Worm (Caenorhabditis elegans): Measurements from ENCODE around the gene cfap-20.
A peak's percentile ranks its signal among the peaks of the same experiment; 100 is the strongest.

cfap-20 gene

DNA sequence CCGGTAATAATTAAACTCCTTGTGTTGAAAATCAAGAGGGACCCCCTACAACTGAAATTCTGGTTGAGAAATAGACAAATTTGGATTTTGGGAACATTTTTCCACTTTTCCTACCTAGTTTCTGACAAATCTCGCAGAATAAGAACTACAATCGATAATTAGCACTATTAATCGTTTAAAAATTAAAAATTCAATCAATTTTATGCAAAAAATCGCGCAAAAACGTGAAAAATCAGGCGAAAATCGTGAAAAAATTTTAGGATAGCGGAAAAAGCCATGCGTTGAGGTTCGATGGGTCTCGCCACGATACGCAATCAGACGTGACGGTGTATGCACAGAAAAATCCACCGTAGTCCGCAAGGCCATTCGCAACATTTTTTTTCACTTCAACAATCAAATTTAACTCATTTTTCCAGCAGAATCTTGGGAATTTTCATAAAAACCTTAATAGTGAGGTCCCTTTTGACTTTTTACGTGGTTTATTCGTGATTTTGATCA, 32.2 kb downstream of the cfap-20 start, which contains the start of gene lias-1 (continued):
- TF ChIP-seq rec-8 (tag; optimal IDR thresholded peaks at IDR 0.05) = no peak
- TF ChIP-seq lsl-1 (GFP tag; optimal IDR thresholded peaks at IDR 0.05) = peak; percentile 88
- TF ChIP-seq snpc-1.3 (tag; optimal IDR thresholded peaks at IDR 0.05; ENCODE audit: insufficient read depth) = peak; percentile 76
- no peak for TF ChIP-seq Y67H2A.10 (GFP tag; conservative IDR thresholded peaks at IDR 0.05)
- no peak for TF ChIP-seq F57C9.4 (tag; optimal IDR thresholded peaks at IDR 0.05)
- TF ChIP-seq nhr-80 (tag; optimal IDR thresholded peaks at IDR 0.05) = peak; percentile 27
- no peak for TF ChIP-seq B0261.1 (tag; optimal IDR thresholded peaks at IDR 0.05)
- peak; percentile 55; the same call in 1 of the 2 replicates for TF ChIP-seq D2030.7 (GFP tag; IDR thresholded peaks at IDR 0.05)
- TF ChIP-seq Y53F4B.3 (GFP tag; IDR thresholded peaks at IDR 0.05) = no peak
- no peak for TF ChIP-seq nhr-27 (tag; optimal IDR thresholded peaks at IDR 0.05)
- no peak for TF ChIP-seq hmg-20 (GFP tag; IDR thresholded peaks at IDR 0.05)
- TF ChIP-seq aptf-2 (GFP tag; conservative IDR thresholded peaks at IDR 0.05) = no peak
- no peak for TF ChIP-seq B0035.1 (tag; optimal IDR thresholded peaks at IDR 0.05)
- peak in 1 of 3 experiments; percentile 68 for TF ChIP-seq lin-35 (GFP tag; optimal IDR thresholded peaks at IDR 0.05)
- no peak for TF ChIP-seq attf-3 (GFP tag; conservative IDR thresholded peaks at IDR 0.05)
- TF ChIP-seq ceh-40 (GFP tag; IDR thresholded peaks at IDR 0.05) = no peak
- TF ChIP-seq ztf-18 (tag; optimal IDR thresholded peaks at IDR 0.05) = peak; percentile 21
- TF ChIP-seq tbp1 (GFP tag; optimal IDR thresholded peaks at IDR 0.05) = peak; percentile 56
- peak; percentile 7 for TF ChIP-seq F22D6.2 (tag; optimal IDR thresholded peaks at IDR 0.05)
- TF ChIP-seq akir-1 (GFP tag; optimal IDR thresholded peaks at IDR 0.05) = no peak
- no peak for TF ChIP-seq F52B5.7 (tag; optimal IDR thresholded peaks at IDR 0.05)
- TF ChIP-seq repo-1 (tag; optimal IDR thresholded peaks at IDR 0.05) = no peak
- no peak for TF ChIP-seq zfh-2 (GFP tag; conservative IDR thresholded peaks at IDR 0.05)
- no peak for TF ChIP-seq egl-18 (GFP tag; IDR thresholded peaks at IDR 0.05)
- no peak for TF ChIP-seq C06A6.2 (GFP tag; conservative IDR thresholded peaks at IDR 0.05)
- TF ChIP-seq ekl-4 (GFP tag; IDR thresholded peaks at IDR 0.05) = 0 out of 2 replicates have a peak, but pooled peaks have one; percentile 34
- no peak for TF ChIP-seq ztf-26 (tag; optimal IDR thresholded peaks at IDR 0.05)
- TF ChIP-seq ccch-3 (GFP tag; optimal IDR thresholded peaks at IDR 0.05) = no peak
- TF ChIP-seq hlh-12 (tag; optimal IDR thresholded peaks at IDR 0.05) = no peak
- TF ChIP-seq atf-7 (tag; optimal IDR thresholded peaks at IDR 0.05) = no peak

DNA sequence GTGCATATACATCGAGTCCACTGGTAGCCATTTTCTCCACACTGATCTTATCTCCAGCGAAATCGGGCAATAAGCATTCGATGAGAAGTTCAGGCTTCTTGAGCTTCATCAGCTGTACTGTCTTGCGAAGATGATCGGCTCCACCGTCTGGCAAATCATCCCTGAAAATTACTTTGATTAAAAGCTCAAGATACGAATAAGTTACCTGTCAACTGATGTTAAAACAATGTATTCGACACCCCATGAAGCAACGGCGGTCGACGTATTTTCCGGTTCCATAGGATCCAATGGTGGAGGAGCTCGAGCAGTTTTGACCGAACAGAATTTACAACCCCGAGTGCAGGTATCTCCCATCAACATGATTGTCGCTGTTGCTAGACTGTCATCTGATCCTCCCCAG, 33.1 kb downstream of the cfap-20 start:
- TF ChIP-seq unc-130 (GFP tag; optimal IDR thresholded peaks at IDR 0.05) = no peak
- TF ChIP-seq egl-44 (GFP tag; IDR thresholded peaks at IDR 0.05) = peak; percentile 32; the same call in 1 of the 2 replicates

DNA sequence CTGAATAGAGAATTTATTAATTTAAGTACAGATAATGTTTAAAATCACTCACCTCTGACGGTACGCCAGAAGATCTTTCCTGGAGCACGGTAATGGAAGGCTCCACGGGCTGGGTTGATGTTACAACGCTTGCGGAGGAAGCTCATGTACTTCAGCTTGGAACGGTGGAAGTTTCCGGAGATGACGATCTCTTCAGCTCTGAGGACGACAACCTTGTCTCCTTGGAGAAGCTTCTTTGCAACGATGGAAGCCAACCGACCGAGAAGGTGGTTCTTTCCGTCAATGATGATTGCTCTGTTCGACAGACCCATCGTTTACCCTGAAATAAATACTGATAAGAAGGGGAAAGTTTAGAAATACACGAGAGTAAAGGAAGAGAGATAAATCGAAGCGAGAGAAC, 34.0 kb downstream of the cfap-20 start, which contains the start of gene rpl-16:
rpl-16 (minus strand) TSS at position 319 of the 400 bp plus-strand sequence.
- TF ChIP-seq tbp1 (GFP tag; optimal IDR thresholded peaks at IDR 0.05) (peak; percentile 9), aptf-2 (GFP tag; conservative IDR thresholded peaks at IDR 0.05) (no peak), hsf-1 (GFP tag; IDR thresholded peaks at IDR 0.05) (peak; percentile 66; the same call in 1 of the 2 replicates), F49E8.2 (tag; optimal IDR thresholded peaks at IDR 0.05; ENCODE audit: insufficient read depth) (peak; percentile 38), gei-17 (GFP tag; optimal IDR thresholded peaks at IDR 0.05) (no peak), ama-1 (optimal IDR thresholded peaks at IDR 0.05) (no peak), ama-1 (GFP tag; optimal IDR thresholded peaks at IDR 0.05) (peak in 1 of 2 experiments; percentile 67), lin-54 (GFP tag; optimal IDR thresholded peaks at IDR 0.05) (peak; percentile 47), hmg-20 (GFP tag; IDR thresholded peaks at IDR 0.05) (no peak), cebp-1 (GFP tag; IDR thresholded peaks at IDR 0.05) (no peak), cebp-1 (tag; optimal IDR thresholded peaks at IDR 0.05) (peak; percentile 22), Y79H2A.3 (GFP tag; conservative IDR thresholded peaks at IDR 0.05) (no peak), unc-130 (GFP tag; optimal IDR thresholded peaks at IDR 0.05) (no peak), attf-3 (GFP tag; conservative IDR thresholded peaks at IDR 0.05) (no peak), athp-1 (tag; optimal IDR thresholded peaks at IDR 0.05) (no peak), snpc-1.3 (tag; optimal IDR thresholded peaks at IDR 0.05; ENCODE audit: insufficient read depth) (no peak), F57A8.1 (GFP tag; optimal IDR thresholded peaks at IDR 0.05) (no peak), lin-35 (GFP tag; optimal IDR thresholded peaks at IDR 0.05) (no peak), F39B2.1 (GFP tag; IDR thresholded peaks at IDR 0.05) (peak; percentile 34; the same call in 1 of the 2 replicates), lsl-1 (GFP tag; optimal IDR thresholded peaks at IDR 0.05) (no peak), madf-6 (GFP tag; IDR thresholded peaks at IDR 0.05) (peak; percentile 53; the same call in 1 of the 2 replicates), Y53G8AR.9 (GFP tag; conservative IDR thresholded peaks at IDR 0.05) (peak; percentile 70), repo-1 (tag; optimal IDR thresholded peaks at IDR 0.05) (peak; percentile 36)

All from whole organism, young adult.